Fruit fly (Drosophila melanogaster): ENCODE measurements around the gene CG7126.

CG7126 gene

DNA sequence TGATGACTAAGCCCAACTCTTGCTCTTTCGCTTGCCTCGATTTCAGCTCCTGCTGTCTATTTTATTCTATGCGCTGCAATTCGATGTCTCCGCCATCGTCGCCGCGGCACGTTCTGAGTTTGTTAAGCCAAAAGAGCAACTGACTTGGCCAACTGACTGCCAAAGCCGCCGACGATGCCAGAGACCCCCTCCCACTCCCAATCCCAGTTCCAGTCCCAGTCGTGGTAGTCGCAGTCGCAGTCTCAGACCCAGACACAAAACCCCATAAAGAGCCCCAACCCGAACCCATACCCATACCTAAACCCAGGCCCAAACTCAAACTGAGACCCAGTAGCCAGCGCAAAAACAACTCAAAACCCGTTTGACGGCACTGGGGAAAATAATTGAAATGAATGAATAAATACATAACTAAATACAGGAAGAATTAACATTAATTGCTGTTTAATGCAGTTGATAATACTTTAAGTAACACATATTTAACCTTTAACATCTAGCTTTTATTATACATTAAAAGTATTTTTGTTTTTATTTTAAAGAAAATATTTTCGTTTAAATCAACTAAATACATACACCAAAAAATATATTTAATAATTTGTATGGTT lies 8.2 kb upstream of the CG7126 start (continued):
- TF ChIP-seq CG15601 (tag; optimal IDR thresholded peaks at IDR 0.05) (no peak), dan (GFP tag; IDR thresholded peaks at IDR 0.05) (no peak), ewg (GFP tag; optimal IDR thresholded peaks at IDR 0.05) (no peak), CG6813 (GFP tag; optimal IDR thresholded peaks at IDR 0.05) (no peak), unpg (GFP tag; optimal IDR thresholded peaks at IDR 0.05) (no peak), CG4707 (GFP tag; optimal IDR thresholded peaks at IDR 0.05) (no peak), en (GFP tag; optimal IDR thresholded peaks at IDR 0.05) (no peak), CG13894 (tag; optimal IDR thresholded peaks at IDR 0.05) (no peak), CG6854 (GFP tag; optimal IDR thresholded peaks at IDR 0.05) (no peak), CG14014 (GFP tag; IDR thresholded peaks at IDR 0.05) (no peak), CG8478 (optimal IDR thresholded peaks at IDR 0.05) (no peak), CG10654 (GFP tag; optimal IDR thresholded peaks at IDR 0.05) (no peak), ato (GFP tag; IDR thresholded peaks at IDR 0.05; ENCODE audit: partially characterized antibody) (no peak), CG9727 (GFP tag; optimal IDR thresholded peaks at IDR 0.05) (no peak), Oli (tag; optimal IDR thresholded peaks at IDR 0.05) (peak; percentile 17), CG17612 (GFP tag; IDR thresholded peaks at IDR 0.05) (no peak), Dfd (GFP tag; optimal IDR thresholded peaks at IDR 0.05) (no peak), ERR (GFP tag; optimal IDR thresholded peaks at IDR 0.05) (no peak), Usf (GFP tag; optimal IDR thresholded peaks at IDR 0.05) (no peak), cato (GFP tag; optimal IDR thresholded peaks at IDR 0.05; ENCODE audit: borderline replicate concordance) (no peak), sob (GFP tag; IDR thresholded peaks at IDR 0.05) (0 out of 2 replicates have a peak, but pooled peaks have one; percentile 33), gfzf (GFP tag; optimal IDR thresholded peaks at IDR 0.05) (no peak), CG15696 (tag; optimal IDR thresholded peaks at IDR 0.05) (no peak), CG1832 (GFP tag; optimal IDR thresholded peaks at IDR 0.05) (no peak), crc (GFP tag; optimal IDR thresholded peaks at IDR 0.05) (no peak), CG3995 (GFP tag; optimal IDR thresholded peaks at IDR 0.05) (no peak), MESR4 (GFP tag; optimal IDR thresholded peaks at IDR 0.05) (no peak), Nf-YC (tag; optimal IDR thresholded peaks at IDR 0.05) (no peak), Ets97D (GFP tag; optimal IDR thresholded peaks at IDR 0.05) (no peak), CG33213 (GFP tag; optimal IDR thresholded peaks at IDR 0.05) (no peak), CG5180 (GFP tag; optimal IDR thresholded peaks at IDR 0.05) (peak; percentile 8), CG3065 (GFP tag; optimal IDR thresholded peaks at IDR 0.05) (no peak), CG10209 (GFP tag; optimal IDR thresholded peaks at IDR 0.05) (peak; percentile 17), fd96Cb (tag; optimal IDR thresholded peaks at IDR 0.05) (no peak), Dll (GFP tag; IDR thresholded peaks at IDR 0.05; ENCODE audit: partially characterized antibody) (no peak), phol (tag; optimal IDR thresholded peaks at IDR 0.05) (peak; percentile 49), danr (GFP tag; IDR thresholded peaks at IDR 0.05) (no peak), H2.0 (GFP tag; IDR thresholded peaks at IDR 0.05) (no peak), ems (GFP tag; optimal IDR thresholded peaks at IDR 0.05) (no peak), lab (GFP tag; optimal IDR thresholded peaks at IDR 0.05) (no peak), ranshi (GFP tag; IDR thresholded peaks at IDR 0.05) (no peak), hb (GFP tag; IDR thresholded peaks at IDR 0.05; ENCODE audit: partially characterized antibody) (no peak), CG13424 (tag; optimal IDR thresholded peaks at IDR 0.05) (no peak), row (GFP tag; IDR thresholded peaks at IDR 0.05) (peak; percentile 59), CG6654 (GFP tag; optimal IDR thresholded peaks at IDR 0.05) (no peak), CG4424 (GFP tag; optimal IDR thresholded peaks at IDR 0.05) (no peak), C15 (GFP tag; IDR thresholded peaks at IDR 0.05) (no peak), CG10366 (GFP tag; IDR thresholded peaks at IDR 0.05) (no peak), h (optimal IDR thresholded peaks at IDR 0.05) (no peak), CG7839 (tag; optimal IDR thresholded peaks at IDR 0.05) (no peak), GATAe (GFP tag; conservative IDR thresholded peaks at IDR 0.05) (no peak)
